Fruit fly (Drosophila melanogaster) whole organism, wandering third instar larva: ENCODE data around the gene cerv.

Source experiments
- CG32264 ChIP-seq: fragments of 200-800 bp; sonication (Bioruptor generic); optimal IDR thresholded peaks from 2 replicates; lab custom pipeline; 2016; ENCODE audit warnings: missing biosample characterization, missing genetic modification characterization
- CG9705 ChIP-seq: fragments of 200-800 bp; sonication (Bioruptor generic); optimal IDR thresholded peaks from 2 replicates; lab custom pipeline; 2018; ENCODE audit warnings: missing biosample characterization, mild to moderate bottlenecking, missing genetic modification characterization
- CrebA ChIP-seq: fragments of 200-800 bp; sonication (Bioruptor generic); optimal IDR thresholded peaks from 2 replicates; lab custom pipeline; 2016; ENCODE audit warnings: missing biosample characterization, mild to moderate bottlenecking, missing genetic modification characterization, borderline replicate concordance
- Dfd ChIP-seq: fragments of >200 bp; optimal IDR thresholded peaks from 2 replicates; lab custom pipeline; 2017; ENCODE audit warnings: missing biosample characterization, missing genetic modification characterization
- Dif ChIP-seq: fragments of 200-275, 200-300 bp; sonication (Bioruptor generic); optimal IDR thresholded peaks from 2 replicates; lab custom pipeline; 2018; ENCODE audit warnings: missing biosample characterization, missing genetic modification characterization; ENCODE audit not compliant: partially characterized antibody
- GATAd ChIP-seq: sonication (Bioruptor generic); optimal IDR thresholded peaks from 2 replicates; lab custom pipeline; 2016; ENCODE audit warnings: missing biosample characterization, missing genetic modification characterization
- HLH106 ChIP-seq: fragments of 200-800 bp; optimal IDR thresholded peaks from 3 replicates; lab custom pipeline; 2019; ENCODE audit warnings: missing biosample characterization, mild to moderate bottlenecking, missing genetic modification characterization, moderate library complexity
- Hnf4 ChIP-seq: fragments of 200-800 bp; sonication (Bioruptor generic); optimal IDR thresholded peaks from 2 replicates; lab custom pipeline; 2016; ENCODE audit warnings: missing biosample characterization, mild to moderate bottlenecking, missing genetic modification characterization
- Hr78 ChIP-seq: fragments of >200 bp; optimal IDR thresholded peaks from 2 replicates; lab custom pipeline; 2017; ENCODE audit warnings: missing biosample characterization, missing genetic modification characterization
- Hr83 ChIP-seq: fragments of 200-300 bp; sonication (Bioruptor generic); optimal IDR thresholded peaks from 2 replicates; lab custom pipeline; 2016; ENCODE audit warnings: missing biosample characterization, mild to moderate bottlenecking, missing genetic modification characterization, moderate library complexity; ENCODE audit not compliant: poor library complexity, severe bottlenecking
- Myc ChIP-seq: fragments of >200 bp; optimal IDR thresholded peaks from 2 replicates; lab custom pipeline; 2017
- N ChIP-seq: fragments of >200 bp; optimal IDR thresholded peaks from 2 replicates; lab custom pipeline; 2018; ENCODE audit warnings: missing biosample characterization, missing external identifiers, missing genetic modification characterization
- OdsH ChIP-seq: fragments of 200-800 bp; sonication (Bioruptor generic); optimal IDR thresholded peaks from 2 replicates; lab custom pipeline; 2016; ENCODE audit warnings: missing biosample characterization, mild to moderate bottlenecking, missing genetic modification characterization
- Rel ChIP-seq, 2 experiments: fragments of 200-800 bp; sonication (Bioruptor generic) in 1 of 2; optimal IDR thresholded peaks; 2 replicates in 1 of 2; 3 replicates in 1 of 2; lab custom pipeline; 2016 to 2019; ENCODE audit warnings: mild to moderate bottlenecking in 2 of 2, missing biosample characterization in 2 of 2, missing genetic modification characterization in 2 of 2, moderate library complexity in 1 of 2
- Sp1 ChIP-seq: fragments of 200-800 bp; sonication (Bioruptor generic); optimal IDR thresholded peaks from 3 replicates; lab custom pipeline; 2019; ENCODE audit warnings: missing biosample characterization, mild to moderate bottlenecking, missing genetic modification characterization, moderate library complexity
- Vsx2 ChIP-seq: fragments of 200-300, 225-300 bp; sonication (Bioruptor generic); optimal IDR thresholded peaks from 2 replicates; lab custom pipeline; 2018; ENCODE audit warnings: missing biosample characterization, missing genetic modification characterization; ENCODE audit not compliant: partially characterized antibody
- br ChIP-seq: fragments of 200-800 bp; sonication (Bioruptor generic); optimal IDR thresholded peaks from 2 replicates; lab custom pipeline; 2016; ENCODE audit warnings: missing biosample characterization, missing genetic modification characterization
- brk ChIP-seq: fragments of 200-800 bp; sonication (Bioruptor generic); optimal IDR thresholded peaks from 2 replicates; lab custom pipeline; 2016; ENCODE audit warnings: missing biosample characterization, mild to moderate bottlenecking, missing genetic modification characterization
- dl ChIP-seq, 2 experiments: fragments of 175-275, 200-275 bp in 1 of 2; fragments of 200-275 bp in 1 of 2; sonication (Bioruptor generic); optimal IDR thresholded peaks; lab custom pipeline; 2018; ENCODE audit warnings: mild to moderate bottlenecking in 2 of 2, missing biosample characterization in 2 of 2, missing genetic modification characterization in 2 of 2, moderate library complexity in 2 of 2; ENCODE audit not compliant: partially characterized antibody in 2 of 2, insufficient read depth in 1 of 2
- dmrt93B ChIP-seq: fragments of 200-800 bp; sonication (Bioruptor generic); optimal IDR thresholded peaks from 2 replicates; lab custom pipeline; 2018; ENCODE audit warnings: missing biosample characterization, mild to moderate bottlenecking, missing genetic modification characterization
- dsf ChIP-seq: sonication (Bioruptor generic); optimal IDR thresholded peaks from 2 replicates; lab custom pipeline; 2016; ENCODE audit warnings: missing biosample characterization, missing genetic modification characterization, borderline replicate concordance
- ey ChIP-seq: fragments of 200-800 bp; sonication (Bioruptor generic); optimal IDR thresholded peaks from 2 replicates; lab custom pipeline; 2016; ENCODE audit warnings: missing biosample characterization, missing genetic modification characterization
- foxo ChIP-seq, 2 experiments: fragments of 200-800 bp; sonication (Bioruptor generic); optimal IDR thresholded peaks; 2 replicates in 1 of 2; 3 replicates in 1 of 2; lab custom pipeline; 2016 to 2017; ENCODE audit warnings: missing biosample characterization in 2 of 2, missing genetic modification characterization in 2 of 2
- fru ChIP-seq: fragments of 200-800 bp; sonication (Bioruptor generic); optimal IDR thresholded peaks from 3 replicates; lab custom pipeline; 2016; ENCODE audit warnings: missing biosample characterization, mild to moderate bottlenecking, missing genetic modification characterization
- h ChIP-seq: fragments of 200-800 bp; sonication (Bioruptor generic); optimal IDR thresholded peaks from 3 replicates; lab custom pipeline; 2016; ENCODE audit warnings: missing biosample characterization, mild to moderate bottlenecking, missing genetic modification characterization
- jim ChIP-seq: fragments of 175-275, 200-325 bp; sonication (Bioruptor generic); optimal IDR thresholded peaks from 2 replicates; lab custom pipeline; 2016; ENCODE audit warnings: missing biosample characterization, mild to moderate bottlenecking, missing genetic modification characterization
- lola ChIP-seq: fragments of >200 bp; optimal IDR thresholded peaks from 2 replicates; lab custom pipeline; 2017; ENCODE audit warnings: missing biosample characterization, missing genetic modification characterization
- pan ChIP-seq: fragments of >200 bp; optimal IDR thresholded peaks from 2 replicates; lab custom pipeline; 2017
- psq ChIP-seq: fragments of 200-800 bp; sonication (Bioruptor generic); optimal IDR thresholded peaks from 3 replicates; lab custom pipeline; 2017; ENCODE audit warnings: missing biosample characterization, mild to moderate bottlenecking, missing genetic modification characterization, moderate library complexity
- rgr ChIP-seq: fragments of 200-800 bp; sonication (Bioruptor generic); optimal IDR thresholded peaks from 3 replicates; lab custom pipeline; 2016; ENCODE audit warnings: missing biosample characterization, mild to moderate bottlenecking, missing genetic modification characterization
- sage ChIP-seq: fragments of 200-800 bp; sonication (Bioruptor generic); optimal IDR thresholded peaks from 2 replicates; lab custom pipeline; 2016; ENCODE audit warnings: missing biosample characterization, mild to moderate bottlenecking, missing genetic modification characterization
- sv ChIP-seq: fragments of 200-800 bp; sonication (Bioruptor generic); optimal IDR thresholded peaks from 3 replicates; lab custom pipeline; 2016; ENCODE audit warnings: missing biosample characterization, missing genetic modification characterization
- usp ChIP-seq: fragments of >200 bp; optimal IDR thresholded peaks from 2 replicates; lab custom pipeline; 2017; ENCODE audit warnings: missing biosample characterization, missing genetic modification characterization
- woc ChIP-seq: sonication (Bioruptor generic); optimal IDR thresholded peaks from 2 replicates; lab custom pipeline; 2016; ENCODE audit warnings: missing biosample characterization, mild to moderate bottlenecking, missing genetic modification characterization

Gene cerv

dm6 chrX:15616532-15616931 lies 38.6 kb upstream of the cerv start:
- TF ChIP-seq CrebA (GFP tag; lab: Kevin White, UChicago) (no peak), brk (GFP tag; lab: Kevin White, UChicago) (no peak), N (no peak), Myc (lab: Kevin White, UChicago) (no peak), usp (GFP tag; lab: Kevin White, UChicago) (no peak), dmrt93B (no peak), woc (GFP tag; lab: Kevin White, UChicago) (no peak), Dfd (GFP tag; lab: Kevin White, UChicago) (no peak), pan (lab: Kevin White, UChicago) (no peak), CG32264 (GFP tag; lab: Kevin White, UChicago) (no peak), sage (no peak), h (GFP tag; lab: Kevin White, UChicago) (no peak)
- TF ChIP-seq, all 38 proteins: peak for 0

dm6 chrX:15616018-15616417 lies 38.0 kb upstream of the cerv start:
- peak; percentile 1 for TF ChIP-seq Myc (lab: Kevin White, UChicago)
- TF ChIP-seq dmrt93B: no peak
- no peak for TF ChIP-seq ey
- TF ChIP-seq lola (GFP tag; lab: Kevin White, UChicago): no peak

dm6 chrX:15615426-15615825 lies 37.5 kb upstream of the cerv start:
- peak; percentile 30 for TF ChIP-seq OdsH (GFP tag; lab: Kevin White, UChicago)
- TF ChIP-seq Hnf4: peak; percentile 31
- TF ChIP-seq psq: peak; percentile 11
- TF ChIP-seq fru (GFP tag; lab: Kevin White, UChicago): peak; percentile 37
- TF ChIP-seq br (GFP tag; lab: Kevin White, UChicago): peak; percentile 41
- no peak for TF ChIP-seq Vsx2 (GFP tag; lab: Kevin White, UChicago)
- TF ChIP-seq CG32264 (GFP tag; lab: Kevin White, UChicago): no peak
- TF ChIP-seq h (GFP tag; lab: Kevin White, UChicago): peak; percentile 48
- peak; percentile 47 for TF ChIP-seq HLH106 (tag; lab: Kevin White, UChicago)
- no peak for TF ChIP-seq dsf
- peak; percentile 13 for TF ChIP-seq dmrt93B
- TF ChIP-seq Dfd (GFP tag; lab: Kevin White, UChicago): no peak
- peak; percentile 30 for TF ChIP-seq rgr (GFP tag; lab: Kevin White, UChicago)
- TF ChIP-seq ey: peak; percentile 33
- no peak for TF ChIP-seq sv (GFP tag; lab: Kevin White, UChicago)
- TF ChIP-seq Sp1 (GFP tag; lab: Kevin White, UChicago): peak; percentile 29
- peak in 1 of 2 experiments; percentile 42 for TF ChIP-seq foxo (GFP tag; optimal IDR thresholded peaks at IDR 0.05; lab: Kevin White, UChicago)

dm6 chrX:15611795-15612194 lies 33.8 kb upstream of the cerv start:
- no peak for TF ChIP-seq sage
- no peak for TF ChIP-seq dsf
- TF ChIP-seq rgr (GFP tag; lab: Kevin White, UChicago): no peak
- no peak for TF ChIP-seq Hr83
- TF ChIP-seq usp (GFP tag; lab: Kevin White, UChicago): no peak
- no peak for TF ChIP-seq brk (GFP tag; lab: Kevin White, UChicago)
- no peak for TF ChIP-seq OdsH (GFP tag; lab: Kevin White, UChicago)
- TF ChIP-seq ey: no peak
- no peak for TF ChIP-seq foxo (GFP tag; optimal IDR thresholded peaks at IDR 0.05; lab: Kevin White, UChicago)
- no peak for TF ChIP-seq Rel (GFP tag; optimal IDR thresholded peaks at IDR 0.05; lab: Kevin White, UChicago)
- TF ChIP-seq Rel (tag; optimal IDR thresholded peaks at IDR 0.05; lab: Kevin White, UChicago): no peak

- peak; percentile 38 for TF ChIP-seq fru (GFP tag; lab: Kevin White, UChicago)
- peak; percentile 33 for TF ChIP-seq ey
- peak; percentile 35 for TF ChIP-seq h (GFP tag; lab: Kevin White, UChicago)
- TF ChIP-seq GATAd (GFP tag; lab: Kevin White, UChicago): no peak
- TF ChIP-seq woc (GFP tag; lab: Kevin White, UChicago): peak; percentile 28
- TF ChIP-seq dl (GFP tag; optimal IDR thresholded peaks at IDR 0.05; lab: Kevin White, UChicago; ENCODE audit: insufficient read depth in 1 of 2, partially characterized antibody in 2 of 2): no peak
- no peak for TF ChIP-seq psq
- TF ChIP-seq N: no peak
- TF ChIP-seq Vsx2 (GFP tag; lab: Kevin White, UChicago): no peak
- no peak for TF ChIP-seq dsf
- TF ChIP-seq usp (GFP tag; lab: Kevin White, UChicago): no peak
- peak; percentile 22 for TF ChIP-seq HLH106 (tag; lab: Kevin White, UChicago)
- TF ChIP-seq CG9705 (GFP tag; lab: Kevin White, UChicago): no peak
- no peak for TF ChIP-seq brk (GFP tag; lab: Kevin White, UChicago)
- no peak for TF ChIP-seq Hnf4
- TF ChIP-seq jim (GFP tag; lab: Kevin White, UChicago): no peak
- no peak for TF ChIP-seq Hr78 (GFP tag; lab: Kevin White, UChicago)
- no peak for TF ChIP-seq pan (lab: Kevin White, UChicago)
- no peak for TF ChIP-seq sage
- no peak for TF ChIP-seq Dfd (GFP tag; lab: Kevin White, UChicago)
- no peak for TF ChIP-seq sv (GFP tag; lab: Kevin White, UChicago)
- TF ChIP-seq dmrt93B: no peak
- TF ChIP-seq Dif (GFP tag; lab: Kevin White, UChicago): no peak
- TF ChIP-seq Sp1 (GFP tag; lab: Kevin White, UChicago): no peak
- TF ChIP-seq foxo (GFP tag; optimal IDR thresholded peaks at IDR 0.05; lab: Kevin White, UChicago): peak in 1 of 2 experiments; percentile 25
- peak; percentile 17 for TF ChIP-seq rgr (GFP tag; lab: Kevin White, UChicago)
- TF ChIP-seq, all 38 proteins: peak for 7
Measured at dm6 chrX:15610957-15611356, 33.0 kb upstream of the cerv start.
